Fruit fly (Drosophila melanogaster): ENCODE results near the gene CG7920.

The CG7920 gene

DNA sequence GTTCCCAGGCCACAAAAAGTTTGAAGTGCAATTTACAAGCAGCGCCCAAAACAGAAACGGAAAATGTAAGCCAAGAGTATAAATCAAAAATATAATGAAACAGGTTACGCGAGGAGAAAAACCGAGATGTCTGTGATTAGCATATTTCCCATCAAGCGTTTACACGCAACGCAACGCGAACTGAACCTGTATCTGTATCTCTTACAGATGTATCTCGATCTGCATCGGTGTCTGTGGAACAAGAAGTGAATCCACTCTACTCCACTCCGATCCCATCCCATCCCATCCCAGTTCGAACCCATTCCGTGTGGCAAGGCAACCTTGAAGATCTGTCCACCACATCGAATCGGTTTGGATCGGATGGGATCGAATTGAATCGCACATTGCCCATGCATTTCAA, 31.2 kb downstream of the CG7920 start:
- TF ChIP-seq Myc (optimal IDR thresholded peaks at IDR 0.05) (no peak), pan (optimal IDR thresholded peaks at IDR 0.05) (no peak), OdsH (GFP tag; optimal IDR thresholded peaks at IDR 0.05) (no peak), tai (GFP tag; optimal IDR thresholded peaks at IDR 0.05) (no peak), CG9705 (GFP tag; optimal IDR thresholded peaks at IDR 0.05) (no peak), Hr78 (GFP tag; optimal IDR thresholded peaks at IDR 0.05) (no peak)

DNA sequence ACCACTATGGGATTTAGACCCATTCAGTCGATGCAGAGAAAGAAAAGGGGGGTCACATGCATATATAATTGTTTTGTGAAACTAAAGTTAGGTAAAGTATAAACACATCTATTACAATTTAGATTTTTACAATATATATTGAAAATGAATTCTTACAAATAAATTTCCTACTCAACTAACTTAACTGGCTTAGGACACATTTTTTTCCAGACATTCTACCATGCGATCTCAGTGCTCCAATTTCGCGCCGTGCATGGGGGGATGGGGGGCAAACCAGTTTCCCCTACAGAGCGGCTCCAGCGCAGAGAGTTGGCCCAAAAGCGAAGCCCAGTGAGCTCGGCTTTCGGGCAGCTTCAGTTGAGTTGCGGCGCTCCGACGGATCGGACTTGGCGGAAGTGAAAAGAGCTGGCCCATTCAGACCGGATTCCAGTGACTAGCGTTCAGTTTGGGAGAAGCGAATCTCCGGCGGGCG, 32.0 kb downstream of the CG7920 start, which contains the start of gene CG7896:
Gene CG7896, plus strand, starts transcription at position 354 of the 472 bp plus-strand sequence.
- peak; percentile 17 for TF ChIP-seq Dif (GFP tag; optimal IDR thresholded peaks at IDR 0.05; ENCODE audit: partially characterized antibody)
- no peak for TF ChIP-seq pan (optimal IDR thresholded peaks at IDR 0.05)
- TF ChIP-seq usp (GFP tag; optimal IDR thresholded peaks at IDR 0.05): no peak
- TF ChIP-seq woc (GFP tag; optimal IDR thresholded peaks at IDR 0.05): peak; percentile 95
- TF ChIP-seq Hr83 (GFP tag; optimal IDR thresholded peaks at IDR 0.05; ENCODE audit: poor library complexity, severe bottlenecking): peak; percentile 62
- TF ChIP-seq sage (GFP tag; optimal IDR thresholded peaks at IDR 0.05): peak; percentile 61
- no peak for TF ChIP-seq CrebA (GFP tag; optimal IDR thresholded peaks at IDR 0.05; ENCODE audit: borderline replicate concordance)
- TF ChIP-seq ey (GFP tag; optimal IDR thresholded peaks at IDR 0.05): peak; percentile 76
- peak; percentile 83 for TF ChIP-seq br (GFP tag; optimal IDR thresholded peaks at IDR 0.05)
- peak; percentile 54 to 91 for TF ChIP-seq foxo (GFP tag; optimal IDR thresholded peaks at IDR 0.05)
- TF ChIP-seq OdsH (GFP tag; optimal IDR thresholded peaks at IDR 0.05): peak; percentile 85
- TF ChIP-seq Rel (GFP tag; optimal IDR thresholded peaks at IDR 0.05): peak; percentile 83
- TF ChIP-seq Rel (tag; optimal IDR thresholded peaks at IDR 0.05): peak; percentile 59
- peak; percentile 78 for TF ChIP-seq CG9705 (GFP tag; optimal IDR thresholded peaks at IDR 0.05)
- TF ChIP-seq Vsx2 (GFP tag; optimal IDR thresholded peaks at IDR 0.05; ENCODE audit: partially characterized antibody): peak; percentile 54
- no peak for TF ChIP-seq Myc (optimal IDR thresholded peaks at IDR 0.05)
- peak; percentile 85 for TF ChIP-seq Sp1 (GFP tag; optimal IDR thresholded peaks at IDR 0.05)
- no peak for TF ChIP-seq brk (GFP tag; optimal IDR thresholded peaks at IDR 0.05)
- TF ChIP-seq lola (GFP tag; optimal IDR thresholded peaks at IDR 0.05): no peak
- TF ChIP-seq fru (GFP tag; optimal IDR thresholded peaks at IDR 0.05): peak; percentile 85
- no peak for TF ChIP-seq tai (GFP tag; optimal IDR thresholded peaks at IDR 0.05)
- peak; percentile 86 for TF ChIP-seq psq (GFP tag; optimal IDR thresholded peaks at IDR 0.05)
- TF ChIP-seq dsf (GFP tag; optimal IDR thresholded peaks at IDR 0.05; ENCODE audit: borderline replicate concordance): peak; percentile 41
- no peak for TF ChIP-seq Mio (GFP tag; optimal IDR thresholded peaks at IDR 0.05)
- TF ChIP-seq jim (GFP tag; optimal IDR thresholded peaks at IDR 0.05): no peak
- peak; percentile 94 for TF ChIP-seq h (GFP tag; optimal IDR thresholded peaks at IDR 0.05)
- TF ChIP-seq CG32264 (GFP tag; optimal IDR thresholded peaks at IDR 0.05): peak; percentile 37
- TF ChIP-seq dmrt93B (GFP tag; optimal IDR thresholded peaks at IDR 0.05): peak; percentile 70
- TF ChIP-seq Dfd (GFP tag; optimal IDR thresholded peaks at IDR 0.05): no peak
- peak; percentile 85 for TF ChIP-seq rgr (GFP tag; optimal IDR thresholded peaks at IDR 0.05)
- TF ChIP-seq HLH106 (tag; optimal IDR thresholded peaks at IDR 0.05): peak; percentile 93

DNA sequence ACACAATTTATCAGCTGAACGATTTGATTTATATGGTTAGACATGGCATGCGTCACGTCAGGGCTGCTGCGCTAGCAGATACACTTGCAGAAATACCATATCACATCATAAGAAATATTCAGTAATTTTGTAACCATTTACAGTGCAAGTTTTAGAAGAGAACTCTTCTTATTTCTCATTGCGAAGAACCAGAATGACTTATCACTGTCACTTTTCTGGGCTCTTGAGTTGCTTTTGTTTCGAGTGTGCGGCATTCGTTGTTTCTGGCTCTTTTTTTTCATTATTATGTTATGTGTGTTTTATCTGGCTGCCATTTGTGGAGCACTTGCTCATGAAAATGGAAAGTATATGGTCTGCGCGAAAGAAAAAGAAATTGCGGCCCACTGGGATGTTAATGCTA, 33.1 kb downstream of the CG7920 start:
- TF ChIP-seq N (GFP tag; optimal IDR thresholded peaks at IDR 0.05) (no peak), fru (GFP tag; optimal IDR thresholded peaks at IDR 0.05) (no peak), rgr (GFP tag; optimal IDR thresholded peaks at IDR 0.05) (peak; percentile 14), h (GFP tag; optimal IDR thresholded peaks at IDR 0.05) (peak; percentile 18), ey (GFP tag; optimal IDR thresholded peaks at IDR 0.05) (peak; percentile 19), GATAd (GFP tag; optimal IDR thresholded peaks at IDR 0.05) (no peak), Rel (GFP tag; optimal IDR thresholded peaks at IDR 0.05) (no peak), Rel (tag; optimal IDR thresholded peaks at IDR 0.05) (no peak)

DNA sequence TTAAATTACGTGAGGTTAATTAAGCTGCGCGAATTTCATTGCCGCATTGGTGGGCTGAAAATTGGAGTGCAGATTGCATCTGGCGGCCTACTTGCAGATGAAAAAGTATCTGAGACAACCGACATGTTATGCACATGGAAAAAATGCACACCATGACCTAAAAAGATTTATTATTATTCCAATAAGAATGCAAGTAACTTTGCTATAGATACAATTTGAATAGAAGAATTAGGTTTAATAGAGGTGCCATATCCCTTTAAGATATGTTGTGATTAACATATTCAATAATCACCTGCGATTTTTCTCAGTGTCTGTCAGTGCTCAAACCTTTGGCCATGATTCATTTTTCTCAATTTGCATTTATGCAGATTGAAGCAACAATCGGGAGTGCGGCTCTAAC, 33.6 kb downstream of the CG7920 start:
- TF ChIP-seq psq (GFP tag; optimal IDR thresholded peaks at IDR 0.05) (no peak), h (GFP tag; optimal IDR thresholded peaks at IDR 0.05) (peak; percentile 9)

DNA sequence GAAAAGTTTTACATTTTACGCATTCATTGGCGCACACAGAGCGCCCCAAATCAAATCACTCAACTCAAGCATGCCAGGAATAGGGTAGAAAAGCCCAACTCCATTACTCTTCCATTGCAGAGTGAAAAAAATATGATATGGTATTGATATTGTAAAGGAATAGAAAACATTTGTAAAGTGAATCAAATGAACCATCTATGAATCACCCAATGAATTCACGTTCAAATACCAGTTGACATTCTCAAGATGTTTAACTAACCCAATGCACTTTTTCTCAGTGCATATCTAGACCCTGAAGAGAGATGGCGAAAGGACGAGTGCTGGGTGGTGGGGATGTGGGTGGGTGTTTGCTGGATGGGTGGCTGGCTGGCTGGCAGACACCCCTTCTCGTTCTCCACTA, 36.5 kb downstream of the CG7920 start:
- TF ChIP-seq HLH106 (tag; optimal IDR thresholded peaks at IDR 0.05) (peak; percentile 49), fru (GFP tag; optimal IDR thresholded peaks at IDR 0.05) (peak; percentile 48), GATAd (GFP tag; optimal IDR thresholded peaks at IDR 0.05) (no peak), br (GFP tag; optimal IDR thresholded peaks at IDR 0.05) (peak; percentile 32), rgr (GFP tag; optimal IDR thresholded peaks at IDR 0.05) (peak; percentile 32), Sp1 (GFP tag; optimal IDR thresholded peaks at IDR 0.05) (peak; percentile 32), Jra (GFP tag; optimal IDR thresholded peaks at IDR 0.05) (no peak), h (GFP tag; optimal IDR thresholded peaks at IDR 0.05) (peak; percentile 46), dmrt93B (GFP tag; optimal IDR thresholded peaks at IDR 0.05) (no peak), CrebA (GFP tag; optimal IDR thresholded peaks at IDR 0.05; ENCODE audit: borderline replicate concordance) (no peak), dsf (GFP tag; optimal IDR thresholded peaks at IDR 0.05; ENCODE audit: borderline replicate concordance) (no peak), ey (GFP tag; optimal IDR thresholded peaks at IDR 0.05) (peak; percentile 39), CG32264 (GFP tag; optimal IDR thresholded peaks at IDR 0.05) (no peak), OdsH (GFP tag; optimal IDR thresholded peaks at IDR 0.05) (peak; percentile 24), foxo (GFP tag; optimal IDR thresholded peaks at IDR 0.05) (peak in 1 of 2 experiments; percentile 40)

All from whole organism, wandering third instar larva.